Worm (Caenorhabditis elegans): ENCODE results near the gene sre-43.

Gene sre-43

ce11 chrII:13938290-13938689 lies 30.6 kb downstream of the sre-43 start:
- TF ChIP-seq tbx-7 (tag; optimal IDR thresholded peaks at IDR 0.05) (no peak), nhr-11 (tag; optimal IDR thresholded peaks at IDR 0.05) (no peak), C08G9.2 (tag; optimal IDR thresholded peaks at IDR 0.05) (no peak), ceh-9 (tag; optimal IDR thresholded peaks at IDR 0.05) (no peak), K09A11.1 (tag; optimal IDR thresholded peaks at IDR 0.05; ENCODE audit: insufficient read depth) (no peak), ceh-24 (tag; optimal IDR thresholded peaks at IDR 0.05) (no peak), lim-6 (tag; optimal IDR thresholded peaks at IDR 0.05) (no peak), fkh-6 (tag; optimal IDR thresholded peaks at IDR 0.05) (no peak), ceh-14 (tag; optimal IDR thresholded peaks at IDR 0.05) (no peak), hlh-6 (tag; optimal IDR thresholded peaks at IDR 0.05) (no peak), ttx-3 (tag; optimal IDR thresholded peaks at IDR 0.05) (no peak), ceh-22 (tag; optimal IDR thresholded peaks at IDR 0.05) (no peak)

- TF ChIP-seq unc-86 (tag; optimal IDR thresholded peaks at IDR 0.05) (no peak), Y22D7AL.16 (tag; optimal IDR thresholded peaks at IDR 0.05) (no peak), lim-6 (tag; optimal IDR thresholded peaks at IDR 0.05) (no peak), hlh-13 (GFP tag; optimal IDR thresholded peaks at IDR 0.05) (no peak), pqm-1 (tag; optimal IDR thresholded peaks at IDR 0.05) (no peak)
These were observed 33.0 kb downstream of the sre-43 start for ce11 chrII:13935907-13936306.

- no peak for TF ChIP-seq ceh-22 (tag; optimal IDR thresholded peaks at IDR 0.05)
- TF ChIP-seq eyg-1 (tag; optimal IDR thresholded peaks at IDR 0.05): no peak
- TF ChIP-seq ceh-9 (tag; optimal IDR thresholded peaks at IDR 0.05): no peak
- no peak for TF ChIP-seq mec-3 (tag; optimal IDR thresholded peaks at IDR 0.05; ENCODE audit: borderline replicate concordance)
- TF ChIP-seq ahr-1 (tag; optimal IDR thresholded peaks at IDR 0.05): no peak
- no peak for TF ChIP-seq ets-4 (tag; optimal IDR thresholded peaks at IDR 0.05)
- TF ChIP-seq Y22D7AL.16 (tag; optimal IDR thresholded peaks at IDR 0.05): no peak
- no peak for TF ChIP-seq C08G9.2 (tag; optimal IDR thresholded peaks at IDR 0.05)
- no peak for TF ChIP-seq pax-1 (tag; optimal IDR thresholded peaks at IDR 0.05)
- TF ChIP-seq pag-3 (tag; optimal IDR thresholded peaks at IDR 0.05; ENCODE audit: borderline replicate concordance): no peak
- no peak for TF ChIP-seq tbx-2 (tag; optimal IDR thresholded peaks at IDR 0.05)
- no peak for TF ChIP-seq ceh-18 (tag; optimal IDR thresholded peaks at IDR 0.05)
- no peak for TF ChIP-seq odd-2 (tag; optimal IDR thresholded peaks at IDR 0.05)
These were observed 35.3 kb downstream of the sre-43 start for ce11 chrII:13933534-13933933.

ce11 chrII:13931944-13932343 lies 36.9 kb downstream of the sre-43 start, which contains the start of gene hot-3:
TSS of gene hot-3 (minus strand) at chrII:13932044.
- TF ChIP-seq npax-4 (tag; optimal IDR thresholded peaks at IDR 0.05) (no peak), ceh-6 (GFP tag; optimal IDR thresholded peaks at IDR 0.05) (no peak), tbx-2 (tag; optimal IDR thresholded peaks at IDR 0.05) (no peak), pat-9 (tag; optimal IDR thresholded peaks at IDR 0.05) (no peak), rnt-1 (tag; optimal IDR thresholded peaks at IDR 0.05) (no peak), hlh-15 (tag; optimal IDR thresholded peaks at IDR 0.05) (no peak), elt-4 (tag; optimal IDR thresholded peaks at IDR 0.05) (no peak), ama-1 (optimal IDR thresholded peaks at IDR 0.05) (no peak), ceh-48 (tag; optimal IDR thresholded peaks at IDR 0.05) (no peak), ceh-18 (tag; optimal IDR thresholded peaks at IDR 0.05) (no peak), pqm-1 (tag; optimal IDR thresholded peaks at IDR 0.05) (no peak), che-1 (tag; optimal IDR thresholded peaks at IDR 0.05) (no peak), C08G9.2 (tag; optimal IDR thresholded peaks at IDR 0.05) (no peak), ceh-45 (GFP tag; IDR thresholded peaks at IDR 0.05) (no peak), F13H6.1 (tag; optimal IDR thresholded peaks at IDR 0.05) (no peak)

- TF ChIP-seq Y22D7AL.16 (tag; optimal IDR thresholded peaks at IDR 0.05) (no peak), nfya-1 (tag; optimal IDR thresholded peaks at IDR 0.05) (no peak), lim-6 (tag; optimal IDR thresholded peaks at IDR 0.05) (no peak), ceh-30 (tag; optimal IDR thresholded peaks at IDR 0.05) (no peak), npax-4 (tag; optimal IDR thresholded peaks at IDR 0.05) (no peak), ceh-9 (tag; optimal IDR thresholded peaks at IDR 0.05) (no peak), C38D4.7 (GFP tag; optimal IDR thresholded peaks at IDR 0.05) (no peak), mec-3 (tag; optimal IDR thresholded peaks at IDR 0.05; ENCODE audit: borderline replicate concordance) (no peak), unc-42 (tag; optimal IDR thresholded peaks at IDR 0.05) (no peak), sox-2 (GFP tag; IDR thresholded peaks at IDR 0.05) (no peak), tbx-7 (tag; optimal IDR thresholded peaks at IDR 0.05) (no peak), hlh-8 (tag; optimal IDR thresholded peaks at IDR 0.05) (no peak), rnt-1 (tag; optimal IDR thresholded peaks at IDR 0.05) (no peak), dve-1 (tag; optimal IDR thresholded peaks at IDR 0.05) (no peak), pha-4 (tag; optimal IDR thresholded peaks at IDR 0.05) (no peak), ceh-24 (tag; optimal IDR thresholded peaks at IDR 0.05) (no peak), nhr-232 (tag; optimal IDR thresholded peaks at IDR 0.05) (no peak)
These were observed 44.0 kb downstream of the sre-43 start, which contains the start of gene mltn-5 for ce11 chrII:13924909-13925308. TSS of gene mltn-5 (plus strand) at chrII:13925209.

All from whole organism, late embryonic.